Fruit fly (Drosophila melanogaster) whole organism, embryonic: ENCODE data around the gene CG17841.
A peak's percentile ranks its signal among the peaks of the same experiment; 100 is the strongest.

Source experiments
- BEAF-32 ChIP-seq: fragments of 200-800 bp; sonication (Bioruptor generic); optimal IDR thresholded peaks from 3 replicates; lab custom pipeline; 2017; ENCODE audit warnings: missing biosample characterization, missing genetic modification characterization, mild to moderate bottlenecking, moderate library complexity, missing genetic modification reagents
- CG10431 ChIP-seq: fragments of 200-800 bp; sonication (Bioruptor generic); optimal IDR thresholded peaks from 3 replicates; lab custom pipeline; 2018; ENCODE audit warnings: missing biosample characterization, mild to moderate bottlenecking, missing genetic modification characterization
- CG10543 ChIP-seq: fragments of 200-800 bp; sonication (Bioruptor generic); optimal IDR thresholded peaks from 3 replicates; lab custom pipeline; 2017; ENCODE audit warnings: missing biosample characterization, mild to moderate bottlenecking, missing genetic modification characterization, moderate library complexity
- CG10565 ChIP-seq: fragments of 200-800 bp; sonication (Bioruptor generic); optimal IDR thresholded peaks from 3 replicates; lab custom pipeline; 2016; ENCODE audit warnings: missing biosample characterization, mild to moderate bottlenecking, missing genetic modification characterization
- CG12236 ChIP-seq: fragments of 200-800 bp; sonication (Bioruptor generic); optimal IDR thresholded peaks from 2 replicates; lab custom pipeline; 2016; ENCODE audit warnings: missing biosample characterization, missing genetic modification characterization
- CG17361 ChIP-seq: fragments of 200-800 bp; sonication (Bioruptor generic); IDR thresholded peaks from 3 replicates; pipeline ENCODE4 v1.3.6; 2022; ENCODE audit warnings: missing biosample characterization, missing genetic modification characterization
- CG18764 ChIP-seq: fragments of 200-800 bp; sonication (Bioruptor generic); optimal IDR thresholded peaks from 3 replicates; lab custom pipeline; 2016; ENCODE audit warnings: missing biosample characterization, missing genetic modification characterization
- CG2199 ChIP-seq: fragments of 200-800 bp; sonication (Bioruptor generic); IDR thresholded peaks from 3 replicates; pipeline ENCODE4 v1.3.6; 2022; ENCODE audit warnings: missing biosample characterization, missing genetic modification characterization
- CG30403 ChIP-seq: fragments of 200-800 bp; sonication (Bioruptor generic); optimal IDR thresholded peaks from 3 replicates; lab custom pipeline; 2016; ENCODE audit warnings: missing biosample characterization, missing genetic modification characterization
- CG31441 ChIP-seq: fragments of 200-800 bp; sonication (Bioruptor generic); IDR thresholded peaks from 2 replicates; pipeline ENCODE4 v1.3.6; 2022; ENCODE audit warnings: missing biosample characterization, missing genetic modification characterization
- CG5953 ChIP-seq: fragments of 200-800 bp; sonication (Bioruptor generic); IDR thresholded peaks from 2 replicates; pipeline ENCODE4 v1.3.6; 2022; ENCODE audit warnings: missing biosample characterization, missing genetic modification characterization
- CG6813 ChIP-seq: fragments of 200-800 bp; sonication (Bioruptor generic); optimal IDR thresholded peaks from 2 replicates; lab custom pipeline; 2017; ENCODE audit warnings: missing biosample characterization, missing genetic modification characterization, mild to moderate bottlenecking, moderate library complexity, missing genetic modification reagents
- CG7556 ChIP-seq: fragments of 200-800 bp; sonication (Bioruptor generic); optimal IDR thresholded peaks from 2 replicates; lab custom pipeline; 2017; ENCODE audit warnings: missing biosample characterization, mild to moderate bottlenecking, missing genetic modification characterization
- CG7928 ChIP-seq: fragments of 200-800 bp; sonication (Bioruptor generic); optimal IDR thresholded peaks from 2 replicates; lab custom pipeline; 2017; ENCODE audit warnings: missing biosample characterization, mild to moderate bottlenecking, missing genetic modification characterization
- CG9797 ChIP-seq: fragments of 200-800 bp; sonication (Bioruptor generic); optimal IDR thresholded peaks from 3 replicates; lab custom pipeline; 2018; ENCODE audit warnings: missing biosample characterization, mild to moderate bottlenecking, missing genetic modification characterization
- CG9876 ChIP-seq: fragments of 200-800 bp; sonication (Bioruptor generic); optimal IDR thresholded peaks from 2 replicates; lab custom pipeline; 2016; ENCODE audit warnings: missing biosample characterization, missing genetic modification characterization
- Dbx ChIP-seq: fragments of 200-800 bp; sonication (Bioruptor generic); IDR thresholded peaks from 3 replicates; pipeline ENCODE4 v1.3.6; 2022; ENCODE audit warnings: missing biosample characterization, missing genetic modification characterization
- Doc3 ChIP-seq: fragments of 200-800 bp; sonication (Bioruptor generic); IDR thresholded peaks from 3 replicates; pipeline ENCODE4 v1.3.6; 2022; ENCODE audit warnings: missing biosample characterization, missing genetic modification characterization; ENCODE audit not compliant: partially characterized antibody
- Fer2 ChIP-seq: fragments of 200-800 bp; sonication (Bioruptor generic); optimal IDR thresholded peaks from 2 replicates; lab custom pipeline; 2018; ENCODE audit warnings: missing biosample characterization, mild to moderate bottlenecking, missing genetic modification characterization, moderate library complexity
- Gug ChIP-seq: fragments of 200-800 bp; sonication (Bioruptor generic); IDR thresholded peaks from 4 replicates; pipeline ENCODE4 v1.3.6; 2022; ENCODE audit warnings: missing biosample characterization, missing genetic modification characterization
- HLH4C ChIP-seq: fragments of 200-800 bp; sonication (Bioruptor generic); IDR thresholded peaks from 3 replicates; pipeline ENCODE4 v1.3.6; 2022; ENCODE audit warnings: missing biosample characterization, missing genetic modification characterization; ENCODE audit not compliant: partially characterized antibody
- Max ChIP-seq: fragments of 200-800 bp; sonication (Bioruptor generic); optimal IDR thresholded peaks from 2 replicates; lab custom pipeline; 2016; ENCODE audit warnings: missing biosample characterization, mild to moderate bottlenecking, missing genetic modification characterization
- NFAT ChIP-seq: fragments of 200-800 bp; sonication (Bioruptor generic); IDR thresholded peaks from 2 replicates; pipeline ENCODE4 v1.3.6; 2022; ENCODE audit warnings: missing biosample characterization, missing genetic modification characterization
- Oli ChIP-seq: fragments of 200-800 bp; sonication (Bioruptor generic); optimal IDR thresholded peaks from 2 replicates; lab custom pipeline; 2018; ENCODE audit warnings: missing biosample characterization, mild to moderate bottlenecking, missing genetic modification characterization, moderate library complexity
- Pdp1 ChIP-seq, 2 experiments: fragments of 200-800 bp; sonication (Bioruptor generic); optimal IDR thresholded peaks; 3 replicates each; lab custom pipeline; 2016; ENCODE audit warnings: missing biosample characterization in 2 of 2, missing genetic modification characterization in 2 of 2, mild to moderate bottlenecking in 1 of 2, moderate library complexity in 1 of 2
- Ptx1 ChIP-seq: fragments of 200-800 bp; sonication (Bioruptor generic); IDR thresholded peaks from 2 replicates; pipeline ENCODE4 v1.3.6; 2022; ENCODE audit warnings: missing biosample characterization, missing genetic modification characterization
- Taf1 ChIP-seq: fragments of 200-800 bp; sonication (Bioruptor generic); IDR thresholded peaks from 2 replicates; pipeline ENCODE4 v1.3.6; 2022; ENCODE audit warnings: missing biosample characterization, missing genetic modification characterization
- amos ChIP-seq: fragments of 200-800 bp; sonication (Bioruptor generic); IDR thresholded peaks from 2 replicates; pipeline ENCODE4 v1.3.6; 2022; ENCODE audit warnings: missing biosample characterization, missing genetic modification characterization; ENCODE audit not compliant: partially characterized antibody
- aop ChIP-seq: fragments of 200-800 bp; sonication (Bioruptor generic); IDR thresholded peaks from 2 replicates; pipeline ENCODE4 v1.3.6; 2022; ENCODE audit warnings: missing biosample characterization, missing genetic modification characterization
- bbx ChIP-seq: fragments of 200-800 bp; sonication (Bioruptor generic); IDR thresholded peaks from 2 replicates; pipeline ENCODE4 v1.3.6; 2022; ENCODE audit warnings: missing biosample characterization, missing genetic modification characterization; ENCODE audit not compliant: partially characterized antibody
- chif ChIP-seq, 2 experiments: fragments of 200-800 bp; sonication (Bioruptor generic); optimal IDR thresholded peaks; 3 replicates each; lab custom pipeline; 2016; ENCODE audit warnings: missing biosample characterization in 2 of 2, missing genetic modification characterization in 2 of 2
- chm ChIP-seq: fragments of 200-800 bp; sonication (Bioruptor generic); IDR thresholded peaks from 2 replicates; pipeline ENCODE4 v1.3.6; 2022; ENCODE audit warnings: missing biosample characterization, missing genetic modification characterization
- ci ChIP-seq: fragments of 200-800 bp; sonication (Bioruptor generic); IDR thresholded peaks from 3 replicates; pipeline ENCODE4 v1.3.6; 2022; ENCODE audit warnings: missing biosample characterization, missing genetic modification characterization
- dan ChIP-seq: fragments of 200-800 bp; sonication (Bioruptor generic); IDR thresholded peaks from 2 replicates; pipeline ENCODE4 v1.3.6; 2022; ENCODE audit warnings: missing biosample characterization, missing genetic modification characterization
- dati ChIP-seq: fragments of 200-800 bp; sonication (Bioruptor generic); IDR thresholded peaks from 2 replicates; pipeline ENCODE4 v1.3.6; 2022; ENCODE audit warnings: missing biosample characterization, missing genetic modification characterization
- dmrt11E ChIP-seq: fragments of 200-800 bp; sonication (Bioruptor generic); optimal IDR thresholded peaks from 3 replicates; lab custom pipeline; 2018; ENCODE audit warnings: missing biosample characterization, mild to moderate bottlenecking, missing genetic modification characterization, moderate library complexity
- dpn ChIP-seq, 2 experiments: fragments of 200-800 bp; sonication (Bioruptor generic); optimal IDR thresholded peaks; 3 replicates each; lab custom pipeline; 2016; ENCODE audit warnings: missing biosample characterization in 2 of 2, missing genetic modification characterization in 2 of 2
- grn ChIP-seq: fragments of 200-800 bp; sonication (Bioruptor generic); optimal IDR thresholded peaks from 3 replicates; lab custom pipeline; 2017; ENCODE audit warnings: missing biosample characterization, missing genetic modification characterization
- gsb ChIP-seq: fragments of 200-800 bp; sonication (Bioruptor generic); IDR thresholded peaks from 2 replicates; pipeline ENCODE4 v1.3.6; 2022; ENCODE audit warnings: missing biosample characterization, missing genetic modification characterization
- gt ChIP-seq: fragments of 200-800 bp; sonication (Bioruptor generic); IDR thresholded peaks from 2 replicates; pipeline ENCODE4 v1.3.6; 2022; ENCODE audit warnings: missing biosample characterization, missing genetic modification characterization
- hkb ChIP-seq, 2 experiments: fragments of 200-800 bp in 1 of 2; fragments of >200 bp in 1 of 2; sonication (Bioruptor generic) in 1 of 2; IDR thresholded peaks in 1 of 2; optimal IDR thresholded peaks in 1 of 2; 2 replicates each; pipeline versions ENCODE4 v1.3.6 to Lab custom; 2017 to 2022; ENCODE audit warnings: missing biosample characterization in 1 of 2, missing genetic modification characterization in 1 of 2
- kah ChIP-seq: fragments of 200-800 bp; sonication (Bioruptor generic); optimal IDR thresholded peaks from 2 replicates; lab custom pipeline; 2018; ENCODE audit warnings: missing biosample characterization, mild to moderate bottlenecking, missing genetic modification characterization
- kay ChIP-seq: fragments of 200-800 bp; sonication (Bioruptor generic); optimal IDR thresholded peaks from 2 replicates; lab custom pipeline; 2016; ENCODE audit warnings: missing biosample characterization, missing genetic modification characterization
- nom ChIP-seq: fragments of 200-800 bp; sonication (Bioruptor generic); optimal IDR thresholded peaks from 2 replicates; lab custom pipeline; 2017; ENCODE audit warnings: missing biosample characterization, missing genetic modification characterization, mild to moderate bottlenecking, moderate library complexity, missing genetic modification reagents
- run ChIP-seq: fragments of 200-800 bp; sonication (Bioruptor generic); optimal IDR thresholded peaks from 3 replicates; lab custom pipeline; 2018; ENCODE audit warnings: missing biosample characterization, mild to moderate bottlenecking, missing genetic modification characterization
- slou ChIP-seq: fragments of 200-800 bp; sonication (Bioruptor generic); optimal IDR thresholded peaks from 3 replicates; lab custom pipeline; 2016; ENCODE audit warnings: missing biosample characterization, missing genetic modification characterization
- stc ChIP-seq: fragments of 200-800 bp; sonication (Bioruptor generic); IDR thresholded peaks from 2 replicates; pipeline ENCODE4 v1.3.6; 2022; ENCODE audit warnings: missing biosample characterization, missing genetic modification characterization
- unc-4 ChIP-seq: fragments of 200-800 bp; sonication (Bioruptor generic); IDR thresholded peaks from 2 replicates; pipeline ENCODE4 v1.3.6; 2022; ENCODE audit warnings: missing biosample characterization, missing genetic modification characterization; ENCODE audit not compliant: partially characterized antibody
- unpg ChIP-seq: fragments of 200-800 bp; sonication (Bioruptor generic); optimal IDR thresholded peaks from 3 replicates; lab custom pipeline; 2018; ENCODE audit warnings: missing biosample characterization, mild to moderate bottlenecking, missing genetic modification characterization, moderate library complexity
- zfh2 ChIP-seq: fragments of 200-800 bp; sonication (Bioruptor generic); optimal IDR thresholded peaks from 2 replicates; lab custom pipeline; 2016; ENCODE audit warnings: missing biosample characterization, missing genetic modification characterization

The CG17841 gene

dm6 chrX:10385757-10386156 lies 17.9 kb downstream of the CG17841 start, which contains the start of the genes Psf3 and flw (continued):
- TF ChIP-seq Doc3 (GFP tag; lab: Robert Waterston, UW) = peak; percentile 32; the same call in 2 of the 3 replicates
- TF ChIP-seq bbx (GFP tag; lab: Robert Waterston, UW) = peak; percentile 67
- TF ChIP-seq nom (GFP tag; lab: Kevin White, UChicago) = peak; percentile 15
- peak; percentile 39 for TF ChIP-seq CG30403 (GFP tag; lab: Kevin White, UChicago)
- peak; percentile 20 to 37 for TF ChIP-seq dpn (GFP tag; optimal IDR thresholded peaks at IDR 0.05; lab: Kevin White, UChicago)
- TF ChIP-seq CG10565 = no peak
- peak; percentile 12; the same call in 1 of the 2 replicates for TF ChIP-seq NFAT (GFP tag; lab: Robert Waterston, UW)
- no peak; the same call in 1 of the 2 replicates for TF ChIP-seq chm
- TF ChIP-seq CG5953 = 0 out of 2 replicates have a peak, but pooled peaks have one; percentile 34
- no peak for TF ChIP-seq unpg (GFP tag; lab: Kevin White, UChicago)
- TF ChIP-seq CG17361 (GFP tag; lab: Robert Waterston, UW) = no peak
- TF ChIP-seq dan (GFP tag; lab: Robert Waterston, UW) = no peak
- no peak for TF ChIP-seq Pdp1 (GFP tag; optimal IDR thresholded peaks at IDR 0.05; lab: Kevin White, UChicago)
- peak; percentile 32 for TF ChIP-seq zfh2 (GFP tag; lab: Kevin White, UChicago)
- no peak for TF ChIP-seq gsb (GFP tag; lab: Robert Waterston, UW)
- TF ChIP-seq CG10543 (GFP tag; lab: Kevin White, UChicago) = no peak
- TF ChIP-seq dati (GFP tag; lab: Robert Waterston, UW) = no peak
- no peak for TF ChIP-seq stc
- no peak for TF ChIP-seq Fer2 (tag; lab: Kevin White, UChicago)
- no peak for TF ChIP-seq Taf1 (GFP tag; lab: Robert Waterston, UW)
- TF ChIP-seq CG7556 (GFP tag; lab: Kevin White, UChicago) = no peak
- no peak for TF ChIP-seq gt (GFP tag; lab: Robert Waterston, UW)
- TF ChIP-seq slou = no peak
- TF ChIP-seq HLH4C (GFP tag; lab: Robert Waterston, UW) = peak; percentile 61
- no peak for TF ChIP-seq CG31441 (GFP tag; lab: Robert Waterston, UW)
- TF ChIP-seq dmrt11E (tag; lab: Kevin White, UChicago) = no peak
- TF ChIP-seq CG12236 (GFP tag; lab: Kevin White, UChicago) = no peak
- TF ChIP-seq CG9797 (GFP tag; lab: Kevin White, UChicago) = peak; percentile 59
- no peak for TF ChIP-seq aop (GFP tag; lab: Robert Waterston, UW)
- no peak for TF ChIP-seq CG2199 (GFP tag; lab: Robert Waterston, UW)
- TF ChIP-seq CG18764 (GFP tag; lab: Kevin White, UChicago) = peak; percentile 8
- no peak for TF ChIP-seq Max (GFP tag; lab: Kevin White, UChicago)
- no peak for TF ChIP-seq CG7928 (GFP tag; lab: Kevin White, UChicago)
- TF ChIP-seq Ptx1 = 0 out of 2 replicates have a peak, but pooled peaks have one; percentile 7
- peak; percentile 41; the same call in 1 of the 3 replicates for TF ChIP-seq ci (GFP tag; lab: Robert Waterston, UW)
- peak; percentile 83 for TF ChIP-seq amos (GFP tag; lab: Robert Waterston, UW)
- TF ChIP-seq CG10431 = no peak
- no peak for TF ChIP-seq grn (GFP tag; lab: Kevin White, UChicago)
- no peak for TF ChIP-seq kay (GFP tag; lab: Kevin White, UChicago)
- no peak for TF ChIP-seq kah
- TF ChIP-seq Dbx (GFP tag; lab: Robert Waterston, UW) = peak; percentile 59; the same call in 1 of the 3 replicates
- TF ChIP-seq hkb (optimal IDR thresholded peaks at IDR 0.05; lab: Kevin White, UChicago) = no peak
- TF ChIP-seq hkb (GFP tag; IDR thresholded peaks at IDR 0.05; lab: Robert Waterston, UW) = no peak
- TF ChIP-seq CG6813 = peak; percentile 22
- no peak for TF ChIP-seq Oli
- peak; percentile 23 for TF ChIP-seq CG9876 (GFP tag; lab: Kevin White, UChicago)
- peak; percentile 76 for TF ChIP-seq BEAF-32 (GFP tag; lab: Kevin White, UChicago)
- TF ChIP-seq Gug (GFP tag; lab: Robert Waterston, UW) = no peak; the same call in 3 of the 4 replicates
- peak; percentile 52 for TF ChIP-seq unc-4 (GFP tag; lab: Robert Waterston, UW)
- TF ChIP-seq run (tag; lab: Kevin White, UChicago) = no peak
- no peak for TF ChIP-seq chif (GFP tag; optimal IDR thresholded peaks at IDR 0.05; lab: Kevin White, UChicago)
